Fruit fly (Drosophila melanogaster) whole organism, prepupa: ENCODE results near the gene CG7943.

ENCODE experiments used
- Blimp-1 ChIP-seq: fragments of 200-800 bp; sonication (Bioruptor generic); optimal IDR thresholded peaks from 3 replicates; lab custom pipeline; 2017; ENCODE audit warnings: missing biosample characterization, missing genetic modification characterization, mild to moderate bottlenecking, moderate library complexity, missing genetic modification reagents
- CG10669 ChIP-seq: fragments of 200-800 bp; sonication (Bioruptor generic); optimal IDR thresholded peaks from 3 replicates; lab custom pipeline; 2018; ENCODE audit warnings: missing biosample characterization, mild to moderate bottlenecking, missing genetic modification characterization, moderate library complexity
- CG11294 ChIP-seq: fragments of 200-800 bp; sonication (Bioruptor generic); IDR thresholded peaks from 2 replicates; pipeline ENCODE4 v1.3.6; 2022; ENCODE audit warnings: missing biosample characterization, missing genetic modification characterization
- CG11762 ChIP-seq: fragments of 200-800 bp; sonication (Bioruptor generic); optimal IDR thresholded peaks from 3 replicates; lab custom pipeline; 2016; ENCODE audit warnings: missing biosample characterization, missing genetic modification characterization; ENCODE audit not compliant: insufficient read depth
- CG3032 ChIP-seq: fragments of 200-800 bp; optimal IDR thresholded peaks from 2 replicates; lab custom pipeline; 2019; ENCODE audit warnings: missing biosample characterization, mild to moderate bottlenecking, missing genetic modification characterization, moderate library complexity
- CG31627 ChIP-seq: fragments of 200-800 bp; sonication (Bioruptor generic); optimal IDR thresholded peaks from 3 replicates; lab custom pipeline; 2016; ENCODE audit warnings: missing biosample characterization, missing genetic modification characterization
- CG3919 ChIP-seq: fragments of 200-800 bp; sonication (Bioruptor generic); optimal IDR thresholded peaks from 3 replicates; lab custom pipeline; 2016; ENCODE audit warnings: missing biosample characterization, missing genetic modification characterization
- CG4318 ChIP-seq: fragments of 200-800 bp; sonication (Bioruptor generic); optimal IDR thresholded peaks from 3 replicates; lab custom pipeline; 2017; ENCODE audit warnings: missing biosample characterization, mild to moderate bottlenecking, missing genetic modification characterization
- CG6792 ChIP-seq: fragments of 200-800 bp; sonication (Bioruptor generic); optimal IDR thresholded peaks from 3 replicates; lab custom pipeline; 2016; ENCODE audit warnings: missing biosample characterization, missing genetic modification characterization
- CG6854 ChIP-seq: fragments of 200-800 bp; sonication (Bioruptor generic); optimal IDR thresholded peaks from 2 replicates; lab custom pipeline; 2017; ENCODE audit warnings: missing biosample characterization, mild to moderate bottlenecking, missing genetic modification characterization
- CG8119 ChIP-seq: fragments of 200-800 bp; sonication (Bioruptor generic); IDR thresholded peaks from 3 replicates; pipeline ENCODE4 v1.3.6; 2022; ENCODE audit warnings: missing biosample characterization, missing genetic modification characterization
- CG8319 ChIP-seq: fragments of 200-800 bp; sonication (Bioruptor generic); optimal IDR thresholded peaks from 3 replicates; lab custom pipeline; 2016; ENCODE audit warnings: missing biosample characterization, missing genetic modification characterization
- CG8632 ChIP-seq: fragments of 200-800 bp; sonication (Bioruptor generic); optimal IDR thresholded peaks from 3 replicates; lab custom pipeline; 2016; ENCODE audit warnings: missing biosample characterization, missing genetic modification characterization
- Eip75B ChIP-seq: fragments of 200-800 bp; sonication (Bioruptor generic); optimal IDR thresholded peaks from 3 replicates; lab custom pipeline; 2016; ENCODE audit warnings: missing biosample characterization, missing genetic modification characterization
- Eip93F ChIP-seq: fragments of 200-800 bp; sonication (Bioruptor generic); optimal IDR thresholded peaks from 2 replicates; lab custom pipeline; 2016; ENCODE audit warnings: missing biosample characterization, mild to moderate bottlenecking, missing genetic modification characterization
- Ets21C ChIP-seq: fragments of 200-800 bp; sonication (Bioruptor generic); optimal IDR thresholded peaks from 3 replicates; lab custom pipeline; 2016; ENCODE audit warnings: missing biosample characterization, missing genetic modification characterization
- Hr38 ChIP-seq: sonication (Bioruptor generic); optimal IDR thresholded peaks from 2 replicates; lab custom pipeline; 2016; ENCODE audit warnings: missing biosample characterization, missing genetic modification characterization
- Hr39 ChIP-seq: fragments of 200-800 bp; sonication (Bioruptor generic); optimal IDR thresholded peaks from 2 replicates; lab custom pipeline; 2016; ENCODE audit warnings: missing biosample characterization, missing genetic modification characterization
- Lpt ChIP-seq: fragments of 200-800 bp; sonication (Bioruptor generic); optimal IDR thresholded peaks from 3 replicates; lab custom pipeline; 2016; ENCODE audit warnings: missing biosample characterization, missing genetic modification characterization
- OdsH ChIP-seq: fragments of 200-800 bp; sonication (Bioruptor generic); optimal IDR thresholded peaks from 3 replicates; lab custom pipeline; 2016; ENCODE audit warnings: missing biosample characterization, missing genetic modification characterization
- Smox ChIP-seq: fragments of 200-800 bp; sonication (Bioruptor generic); optimal IDR thresholded peaks from 3 replicates; lab custom pipeline; 2016; ENCODE audit warnings: missing biosample characterization, missing genetic modification characterization
- Sox102F ChIP-seq: fragments of 200-800 bp; sonication (Bioruptor generic); optimal IDR thresholded peaks from 2 replicates; lab custom pipeline; 2016; ENCODE audit warnings: missing biosample characterization, mild to moderate bottlenecking, missing genetic modification characterization
- Sox14 ChIP-seq: fragments of 200-800 bp; sonication (Bioruptor generic); optimal IDR thresholded peaks from 3 replicates; lab custom pipeline; 2016; ENCODE audit warnings: missing biosample characterization, missing genetic modification characterization
- Sox15 ChIP-seq: fragments of 200-800 bp; sonication (Bioruptor generic); optimal IDR thresholded peaks from 3 replicates; lab custom pipeline; 2016; ENCODE audit warnings: missing biosample characterization, missing genetic modification characterization
- cyc ChIP-seq: fragments of 200-800 bp; sonication (Bioruptor generic); optimal IDR thresholded peaks from 3 replicates; lab custom pipeline; 2016; ENCODE audit warnings: missing biosample characterization, missing genetic modification characterization
- dsx ChIP-seq: fragments of 200-800 bp; optimal IDR thresholded peaks from 3 replicates; lab custom pipeline; 2019; ENCODE audit warnings: missing biosample characterization, mild to moderate bottlenecking, missing genetic modification characterization, moderate library complexity; ENCODE audit not compliant: poor library complexity, severe bottlenecking
- eg ChIP-seq: fragments of 200-800 bp; sonication (Bioruptor generic); IDR thresholded peaks from 3 replicates; pipeline ENCODE4 v1.3.6; 2022; ENCODE audit warnings: missing biosample characterization, missing genetic modification characterization
- esn ChIP-seq: fragments of 200-800 bp; sonication (Bioruptor generic); optimal IDR thresholded peaks from 2 replicates; lab custom pipeline; 2016; ENCODE audit warnings: missing biosample characterization, mild to moderate bottlenecking, missing genetic modification characterization, moderate library complexity
- fd59A ChIP-seq: fragments of 200-800 bp; sonication (Bioruptor generic); optimal IDR thresholded peaks from 2 replicates; lab custom pipeline; 2017; ENCODE audit warnings: missing biosample characterization, mild to moderate bottlenecking, missing genetic modification characterization, missing genetic modification reagents
- lz ChIP-seq: fragments of 200-800 bp; sonication (Bioruptor generic); optimal IDR thresholded peaks from 3 replicates; lab custom pipeline; 2016; ENCODE audit warnings: missing biosample characterization, missing genetic modification characterization
- net ChIP-seq: fragments of 200-800 bp; sonication (Bioruptor generic); optimal IDR thresholded peaks from 3 replicates; lab custom pipeline; 2016; ENCODE audit warnings: missing biosample characterization, missing genetic modification characterization
- pdm3 ChIP-seq: fragments of 200-800 bp; sonication (Bioruptor generic); optimal IDR thresholded peaks from 3 replicates; lab custom pipeline; 2016; ENCODE audit warnings: missing biosample characterization, missing genetic modification characterization
- salr ChIP-seq, 2 experiments: fragments of 200-800 bp; sonication (Bioruptor generic); optimal IDR thresholded peaks; 3 replicates each; lab custom pipeline; 2016 to 2018; ENCODE audit warnings: missing biosample characterization in 2 of 2, missing genetic modification characterization in 2 of 2, mild to moderate bottlenecking in 1 of 2
- ss ChIP-seq, 2 experiments: fragments of 200-800 bp; sonication (Bioruptor generic); optimal IDR thresholded peaks; 2 replicates in 1 of 2; 3 replicates in 1 of 2; lab custom pipeline; 2017 to 2018; ENCODE audit warnings: mild to moderate bottlenecking in 2 of 2, missing biosample characterization in 2 of 2, missing genetic modification characterization in 2 of 2, moderate library complexity in 1 of 2
- topi ChIP-seq: fragments of 200-800 bp; sonication (Bioruptor generic); optimal IDR thresholded peaks from 3 replicates; lab custom pipeline; 2016; ENCODE audit warnings: missing biosample characterization, missing genetic modification characterization

The CG7943 gene

dm6 chr3R:30022452-30023028 lies 23.7 kb upstream of the CG7943 start, which contains the start of the genes RpS28a and Axn (continued):
- TF ChIP-seq Sox14 (GFP tag; lab: Kevin White, UChicago) (no peak), CG8319 (peak; percentile 100), OdsH (GFP tag; lab: Kevin White, UChicago) (no peak), CG8119 (GFP tag; lab: Robert Waterston, UW) (no peak), salr (GFP tag; optimal IDR thresholded peaks at IDR 0.05; lab: Kevin White, UChicago) (no peak), esn (GFP tag; lab: Kevin White, UChicago) (no peak), CG6854 (GFP tag; lab: Kevin White, UChicago) (no peak), net (no peak), lz (GFP tag; lab: Kevin White, UChicago) (no peak), CG11762 (GFP tag; lab: Kevin White, UChicago) (no peak), Hr39 (peak; percentile 9), CG8632 (GFP tag; lab: Kevin White, UChicago) (no peak), Lpt (no peak), Smox (GFP tag; lab: Kevin White, UChicago) (no peak), CG4318 (no peak), CG6792 (no peak), pdm3 (GFP tag; lab: Kevin White, UChicago) (no peak), cyc (GFP tag; lab: Kevin White, UChicago) (peak; percentile 1), fd59A (GFP tag; lab: Kevin White, UChicago) (no peak)
- TF ChIP-seq, all 60 proteins: peak for 5

- no peak for TF ChIP-seq Ets21C (GFP tag; lab: Kevin White, UChicago)
- no peak for TF ChIP-seq topi (GFP tag; lab: Kevin White, UChicago)
- no peak for TF ChIP-seq CG3919
- TF ChIP-seq CG4318 = no peak
- no peak for TF ChIP-seq esn (GFP tag; lab: Kevin White, UChicago)
- no peak for TF ChIP-seq CG11294 (GFP tag; lab: Robert Waterston, UW)
- no peak for TF ChIP-seq dsx (GFP tag; lab: Kevin White, UChicago)
- no peak for TF ChIP-seq net
- no peak for TF ChIP-seq CG8632 (GFP tag; lab: Kevin White, UChicago)
- TF ChIP-seq Eip75B (GFP tag; lab: Kevin White, UChicago) = no peak
- TF ChIP-seq CG11762 (GFP tag; lab: Kevin White, UChicago) = no peak
- no peak for TF ChIP-seq CG8319
- TF ChIP-seq Blimp-1 (GFP tag; lab: Kevin White, UChicago) = no peak
- TF ChIP-seq OdsH (GFP tag; lab: Kevin White, UChicago) = no peak
- TF ChIP-seq Eip93F (GFP tag; lab: Kevin White, UChicago) = no peak
- no peak for TF ChIP-seq pdm3 (GFP tag; lab: Kevin White, UChicago)
- no peak for TF ChIP-seq fd59A (GFP tag; lab: Kevin White, UChicago)
- no peak for TF ChIP-seq eg (GFP tag; lab: Robert Waterston, UW)
Observed at dm6 chr3R:30023445-30023844, 22.8 kb upstream of the CG7943 start.

dm6 chr3R:30030061-30030460 lies 16.2 kb upstream of the CG7943 start:
- no peak for TF ChIP-seq CG3032 (tag; lab: Kevin White, UChicago)
- TF ChIP-seq ss (GFP tag; optimal IDR thresholded peaks at IDR 0.05; lab: Kevin White, UChicago) = no peak
- no peak for TF ChIP-seq Hr38 (GFP tag; lab: Kevin White, UChicago)
- TF ChIP-seq esn (GFP tag; lab: Kevin White, UChicago) = no peak
- no peak for TF ChIP-seq Sox15
- TF ChIP-seq fd59A (GFP tag; lab: Kevin White, UChicago) = no peak
- TF ChIP-seq Sox102F (GFP tag; lab: Kevin White, UChicago) = no peak
- TF ChIP-seq Ets21C (GFP tag; lab: Kevin White, UChicago) = no peak
- TF ChIP-seq eg (GFP tag; lab: Robert Waterston, UW) = no peak
- TF ChIP-seq CG10669 = no peak
- no peak for TF ChIP-seq CG8119 (GFP tag; lab: Robert Waterston, UW)
- TF ChIP-seq OdsH (GFP tag; lab: Kevin White, UChicago) = no peak
- TF ChIP-seq CG31627 (GFP tag; lab: Kevin White, UChicago) = no peak
- no peak for TF ChIP-seq lz (GFP tag; lab: Kevin White, UChicago)
